Worm (Caenorhabditis elegans) whole organism, early embryonic: Measurements from ENCODE around the gene cest-35.2.
A peak's percentile ranks its signal among the peaks of the same experiment; 100 is the strongest.

Experiments used
- B0310.2 ChIP-seq: sonication (generic microtip); optimal IDR thresholded peaks from 2 replicates; lab custom pipeline; 2016; ENCODE audit warnings: mild to moderate bottlenecking, missing genetic modification characterization, missing compliant biosample characterization
- F13C5.2 ChIP-seq: sonication (generic microtip); optimal IDR thresholded peaks from 2 replicates; lab custom pipeline; 2017; ENCODE audit warnings: mild to moderate bottlenecking, missing genetic modification characterization, inconsistent platforms, missing compliant biosample characterization
- aly-1 ChIP-seq: sonication (generic microtip); optimal IDR thresholded peaks from 2 replicates; lab custom pipeline; 2016; ENCODE audit warnings: missing genetic modification characterization, missing compliant biosample characterization
- ama-1 ChIP-seq: fragments of 150-350 bp; optimal IDR thresholded peaks from 2 replicates; lab custom pipeline; 2014
- ceh-13 ChIP-seq: fragments of 200-800 bp; sonication (Bioruptor generic); optimal IDR thresholded peaks from 2 replicates; lab custom pipeline; 2018; ENCODE audit warnings: mild to moderate bottlenecking, missing genetic modification characterization, missing compliant biosample characterization
- ceh-36 ChIP-seq: sonication (generic microtip); optimal IDR thresholded peaks from 2 replicates; lab custom pipeline; 2016; ENCODE audit warnings: missing genetic modification characterization, inconsistent platforms, missing compliant biosample characterization
- ets-7 ChIP-seq: sonication (generic microtip); optimal IDR thresholded peaks from 2 replicates; lab custom pipeline; 2016; ENCODE audit warnings: missing genotype, missing genetic modification characterization, missing compliant biosample characterization
- flt-1 ChIP-seq: fragments of 200-800 bp; sonication (Bioruptor generic); IDR thresholded peaks from 2 replicates; pipeline ENCODE4 v1.3.6; 2022; ENCODE audit warnings: missing genetic modification characterization, missing compliant biosample characterization
- hmbx-1 ChIP-seq: sonication (generic microtip); optimal IDR thresholded peaks from 2 replicates; lab custom pipeline; 2016; ENCODE audit warnings: mild to moderate bottlenecking, missing genetic modification characterization, missing compliant biosample characterization
- hmg-4 ChIP-seq: fragments of 200-800 bp; sonication (Bioruptor generic); optimal IDR thresholded peaks from 2 replicates; lab custom pipeline; 2018; ENCODE audit warnings: mild to moderate bottlenecking, missing genetic modification characterization, missing compliant biosample characterization
- hnd-1 ChIP-seq: sonication (generic microtip); optimal IDR thresholded peaks from 2 replicates; lab custom pipeline; 2016; ENCODE audit warnings: missing genetic modification characterization, missing compliant biosample characterization
- pes-1 ChIP-seq: fragments of 200-800 bp; sonication (Bioruptor generic); IDR thresholded peaks from 2 replicates; pipeline ENCODE4 v1.3.6; 2022; ENCODE audit warnings: missing genetic modification reagents, missing genetic modification characterization, missing compliant biosample characterization
- tbx-11 ChIP-seq: fragments of 200-800 bp; sonication (Bioruptor generic); IDR thresholded peaks from 2 replicates; pipeline ENCODE4 v1.3.6; 2022; ENCODE audit warnings: missing genetic modification characterization, missing compliant biosample characterization
- tbx-37 ChIP-seq: fragments of 200-800 bp; sonication (Bioruptor generic); conservative IDR thresholded peaks from 2 replicates; pipeline ENCODE4 v1.3.6; 2022; ENCODE audit warnings: missing genetic modification reagents, missing genetic modification characterization, missing compliant biosample characterization

- TF ChIP-seq F13C5.2 (no peak), tbx-11 (GFP tag; lab: Robert Waterston, UW) (no peak), aly-1 (tag; lab: Kevin White, UChicago) (no peak), flt-1 (no peak), tbx-37 (no peak), ceh-13 (GFP tag; lab: Kevin White, UChicago) (no peak), ama-1 (lab: Kevin White, UChicago) (no peak), ceh-36 (tag; lab: Kevin White, UChicago) (no peak), hmg-4 (no peak), ets-7 (no peak), B0310.2 (no peak), hmbx-1 (tag; lab: Kevin White, UChicago) (no peak), hnd-1 (tag; lab: Kevin White, UChicago) (no peak), pes-1 (GFP tag; lab: Robert Waterston, UW) (0 out of 2 replicates have a peak, but pooled peaks have one; percentile 14)
Measured at ce11 chrV:5275426-5276007, 38.5 kb upstream of the cest-35.2 start.
